Worm (Caenorhabditis elegans) whole organism, late embryonic: ENCODE data around the gene ags-3.
A peak's percentile ranks its signal among the peaks of the same experiment; 100 is the strongest.

ENCODE experiments used
- C08G9.2 ChIP-seq: sonication (generic microtip); optimal IDR thresholded peaks from 2 replicates; lab custom pipeline; 2016; ENCODE audit warnings: mild to moderate bottlenecking, missing genetic modification characterization, moderate library complexity, missing compliant biosample characterization
- F13H6.1 ChIP-seq: sonication (generic microtip); optimal IDR thresholded peaks from 2 replicates; lab custom pipeline; 2016; ENCODE audit warnings: missing genetic modification characterization, missing compliant biosample characterization
- K02D7.2 ChIP-seq: sonication (generic microtip); optimal IDR thresholded peaks from 2 replicates; lab custom pipeline; 2017; ENCODE audit warnings: mild to moderate bottlenecking, missing genetic modification characterization, missing compliant biosample characterization
- K09A11.1 ChIP-seq: sonication (generic microtip); optimal IDR thresholded peaks from 2 replicates; lab custom pipeline; 2017; ENCODE audit warnings: antibody characterized with exemption, mild to moderate bottlenecking, missing genetic modification characterization, missing compliant biosample characterization; ENCODE audit not compliant: insufficient read depth
- ceh-14 ChIP-seq: sonication (generic microtip); optimal IDR thresholded peaks from 2 replicates; lab custom pipeline; 2016; ENCODE audit warnings: missing genotype, missing genetic modification characterization, missing compliant biosample characterization
- ceh-18 ChIP-seq: sonication (generic microtip); optimal IDR thresholded peaks from 2 replicates; lab custom pipeline; 2016; ENCODE audit warnings: missing genetic modification characterization, missing compliant biosample characterization
- ceh-22 ChIP-seq: sonication (generic microtip); optimal IDR thresholded peaks from 2 replicates; lab custom pipeline; 2017; ENCODE audit warnings: missing biosample characterization, missing genetic modification characterization
- ceh-34 ChIP-seq: sonication (generic microtip); optimal IDR thresholded peaks from 2 replicates; lab custom pipeline; 2016; ENCODE audit warnings: mild to moderate bottlenecking, missing genetic modification characterization, missing compliant biosample characterization
- che-1 ChIP-seq: sonication (generic microtip); optimal IDR thresholded peaks from 2 replicates; lab custom pipeline; 2016; ENCODE audit warnings: mild to moderate bottlenecking, missing genetic modification characterization, missing compliant biosample characterization
- dve-1 ChIP-seq: sonication (generic microtip); optimal IDR thresholded peaks from 2 replicates; lab custom pipeline; 2017; ENCODE audit warnings: antibody characterized with exemption, mild to moderate bottlenecking, missing genetic modification characterization, missing compliant biosample characterization
- elt-2 ChIP-seq: sonication (generic microtip); optimal IDR thresholded peaks from 2 replicates; lab custom pipeline; 2016; ENCODE audit warnings: missing genetic modification reagents, missing genetic modification characterization, missing compliant biosample characterization
- ets-4 ChIP-seq: sonication (generic microtip); optimal IDR thresholded peaks from 2 replicates; lab custom pipeline; 2016; ENCODE audit warnings: missing genetic modification characterization, missing compliant biosample characterization
- eyg-1 ChIP-seq: sonication (generic microtip); optimal IDR thresholded peaks from 2 replicates; lab custom pipeline; 2016; ENCODE audit warnings: missing genotype, missing genetic modification characterization, missing compliant biosample characterization
- fax-1 ChIP-seq: sonication (generic microtip); optimal IDR thresholded peaks from 2 replicates; lab custom pipeline; 2016; ENCODE audit warnings: missing genotype, missing genetic modification characterization, missing compliant biosample characterization
- fkh-10 ChIP-seq: fragments of 150-350 bp; optimal IDR thresholded peaks from 2 replicates; lab custom pipeline; 2014; ENCODE audit warnings: missing biosample characterization, missing genetic modification reagents, missing genetic modification characterization
- gmeb-2 ChIP-seq: sonication (generic microtip); optimal IDR thresholded peaks from 2 replicates; lab custom pipeline; 2016; ENCODE audit warnings: missing genetic modification characterization, inconsistent platforms, missing compliant biosample characterization
- hlh-15 ChIP-seq: sonication (generic microtip); optimal IDR thresholded peaks from 2 replicates; lab custom pipeline; 2016; ENCODE audit warnings: missing genetic modification characterization, missing compliant biosample characterization
- hlh-30 ChIP-seq: sonication (generic microtip); optimal IDR thresholded peaks from 2 replicates; lab custom pipeline; 2017; ENCODE audit warnings: antibody characterized with exemption, missing genetic modification characterization, missing compliant biosample characterization; ENCODE audit not compliant: insufficient read depth
- lim-6 ChIP-seq: sonication (generic microtip); optimal IDR thresholded peaks from 2 replicates; lab custom pipeline; 2016; ENCODE audit warnings: missing genetic modification characterization, missing compliant biosample characterization
- madf-2 ChIP-seq: sonication (generic microtip); optimal IDR thresholded peaks from 2 replicates; lab custom pipeline; 2017; ENCODE audit warnings: missing genetic modification characterization, missing compliant biosample characterization
- nfya-1 ChIP-seq: sonication (generic microtip); optimal IDR thresholded peaks from 2 replicates; lab custom pipeline; 2017; ENCODE audit warnings: missing genetic modification characterization, mild to moderate bottlenecking, missing compliant biosample characterization, antibody characterized with exemption, moderate library complexity
- nhr-11 ChIP-seq: fragments of 150-350 bp; optimal IDR thresholded peaks from 2 replicates; lab custom pipeline; 2014; ENCODE audit warnings: missing biosample characterization, missing genetic modification characterization
- nhr-232 ChIP-seq: sonication (generic microtip); optimal IDR thresholded peaks from 2 replicates; lab custom pipeline; 2016; ENCODE audit warnings: missing genetic modification characterization, missing compliant biosample characterization
- odd-2 ChIP-seq: sonication (generic microtip); optimal IDR thresholded peaks from 2 replicates; lab custom pipeline; 2017; ENCODE audit warnings: antibody characterized with exemption, mild to moderate bottlenecking, missing genetic modification characterization, missing compliant biosample characterization
- pha-2 ChIP-seq: sonication (generic microtip); optimal IDR thresholded peaks from 2 replicates; lab custom pipeline; 2017; ENCODE audit warnings: mild to moderate bottlenecking, missing genetic modification characterization, missing compliant biosample characterization
- pqm-1 ChIP-seq: sonication (generic microtip); optimal IDR thresholded peaks from 2 replicates; lab custom pipeline; 2016; ENCODE audit warnings: missing genetic modification characterization, missing compliant biosample characterization
- pros-1 ChIP-seq: fragments of 150-350 bp; optimal IDR thresholded peaks from 2 replicates; lab custom pipeline; 2014; ENCODE audit warnings: missing biosample characterization, missing genetic modification reagents, missing genetic modification characterization
- ref-2 ChIP-seq: sonication (generic microtip); optimal IDR thresholded peaks from 2 replicates; lab custom pipeline; 2016; ENCODE audit warnings: missing genetic modification characterization, missing compliant biosample characterization
- sdc-2 ChIP-seq: sonication (generic microtip); optimal IDR thresholded peaks from 2 replicates; lab custom pipeline; 2016; ENCODE audit warnings: missing genotype, missing genetic modification characterization, missing compliant biosample characterization
- sox-2 ChIP-seq: fragments of 200-800 bp; sonication (Bioruptor generic); IDR thresholded peaks from 2 replicates; pipeline ENCODE4 v1.3.6; 2022; ENCODE audit warnings: missing genetic modification reagents, missing genetic modification characterization, missing compliant biosample characterization
- sox-4 ChIP-seq: sonication (generic microtip); optimal IDR thresholded peaks from 2 replicates; lab custom pipeline; 2017; ENCODE audit warnings: mild to moderate bottlenecking, missing genetic modification characterization, inconsistent platforms, missing compliant biosample characterization
- syd-9 ChIP-seq: sonication (generic microtip); optimal IDR thresholded peaks from 2 replicates; lab custom pipeline; 2016; ENCODE audit warnings: mild to moderate bottlenecking, missing genetic modification characterization, moderate library complexity, missing compliant biosample characterization
- tbx-7 ChIP-seq: sonication (generic microtip); optimal IDR thresholded peaks from 2 replicates; lab custom pipeline; 2016; ENCODE audit warnings: missing genotype, missing genetic modification characterization, missing compliant biosample characterization
- unc-42 ChIP-seq: sonication (generic microtip); optimal IDR thresholded peaks from 2 replicates; lab custom pipeline; 2016; ENCODE audit warnings: missing genotype, missing genetic modification characterization, missing compliant biosample characterization
- unc-86 ChIP-seq: sonication (generic microtip); optimal IDR thresholded peaks from 2 replicates; lab custom pipeline; 2016; ENCODE audit warnings: missing genetic modification characterization, missing compliant biosample characterization
- zip-5 ChIP-seq: sonication (generic microtip); optimal IDR thresholded peaks from 2 replicates; lab custom pipeline; 2016; ENCODE audit warnings: missing genetic modification characterization, missing compliant biosample characterization

Gene ags-3

ce11 chrX:5275209-5275608, 28.2 kb downstream of the ags-3 start, which contains the start of gene hst-6 (continued):
- peak; percentile 72 for TF ChIP-seq ref-2 (tag; lab: Kevin White, UChicago)
- no peak for TF ChIP-seq fkh-10 (GFP tag; lab: Kevin White, UChicago)
- no peak for TF ChIP-seq nhr-232
- no peak for TF ChIP-seq sox-4 (tag; lab: Kevin White, UChicago)
- TF ChIP-seq syd-9 (tag; lab: Kevin White, UChicago), result no peak
- no peak for TF ChIP-seq madf-2
- peak; percentile 52 for TF ChIP-seq eyg-1 (tag; lab: Kevin White, UChicago)
- TF ChIP-seq F13H6.1, result no peak
- TF ChIP-seq K09A11.1 (tag; lab: Kevin White, UChicago), result no peak
- peak; percentile 46 for TF ChIP-seq unc-42 (tag; lab: Kevin White, UChicago)
- no peak for TF ChIP-seq lim-6 (tag; lab: Kevin White, UChicago)
- TF ChIP-seq pha-2, result peak; percentile 20
- peak; percentile 72 for TF ChIP-seq nfya-1 (tag; lab: Kevin White, UChicago)
- peak; percentile 1 for TF ChIP-seq tbx-7 (tag; lab: Kevin White, UChicago)
- no peak for TF ChIP-seq zip-5 (tag; lab: Kevin White, UChicago)
- TF ChIP-seq, all 69 proteins: peak for 20

ce11 chrX:5269359-5269758, 34.0 kb downstream of the ags-3 start:
- no peak for TF ChIP-seq hlh-30 (tag; lab: Kevin White, UChicago)
- TF ChIP-seq odd-2 (tag; lab: Kevin White, UChicago), result no peak
- TF ChIP-seq elt-2 (tag; lab: Kevin White, UChicago), result peak; percentile 64

ce11 chrX:5268062-5268461, 35.3 kb downstream of the ags-3 start:
- TF ChIP-seq K02D7.2 (tag; lab: Kevin White, UChicago) (no peak), pros-1 (tag; lab: Kevin White, UChicago) (no peak), fax-1 (tag; lab: Kevin White, UChicago) (no peak), ceh-18 (tag; lab: Kevin White, UChicago) (no peak), dve-1 (no peak), sdc-2 (tag; lab: Kevin White, UChicago) (no peak), che-1 (tag; lab: Kevin White, UChicago) (no peak), unc-86 (tag; lab: Kevin White, UChicago) (no peak)

DNA sequence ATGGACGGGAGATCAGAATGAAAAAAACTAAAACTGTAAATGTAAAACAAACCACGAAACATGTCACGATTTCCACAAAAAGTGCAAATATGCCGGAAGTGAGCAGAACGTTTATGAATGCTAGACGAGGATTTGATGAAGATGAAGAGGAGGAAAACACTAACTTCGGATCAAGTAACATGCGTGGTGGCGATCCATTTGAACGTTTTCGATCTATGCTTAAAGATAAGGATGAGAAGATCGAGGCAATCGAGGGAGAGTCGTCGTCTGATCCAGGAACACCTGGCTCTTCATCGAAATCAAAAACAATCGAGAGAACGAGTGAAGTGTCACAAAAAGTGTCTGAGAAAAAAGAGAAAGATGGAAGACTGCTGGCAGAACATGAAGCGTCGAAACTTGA, 38.0 kb downstream of the ags-3 start:
- TF ChIP-seq ceh-34 (tag; lab: Kevin White, UChicago), result no peak
- no peak for TF ChIP-seq K02D7.2 (tag; lab: Kevin White, UChicago)
- no peak for TF ChIP-seq C08G9.2 (tag; lab: Kevin White, UChicago)
- TF ChIP-seq nhr-11 (tag; lab: Kevin White, UChicago), result no peak
- TF ChIP-seq pqm-1 (tag; lab: Kevin White, UChicago), result no peak
- TF ChIP-seq ceh-22 (tag; lab: Kevin White, UChicago), result no peak
- no peak for TF ChIP-seq gmeb-2 (tag; lab: Kevin White, UChicago)
- TF ChIP-seq hlh-15 (tag; lab: Kevin White, UChicago), result no peak
- TF ChIP-seq sox-2 (GFP tag; lab: Robert Waterston, UW), result no peak
- no peak for TF ChIP-seq lim-6 (tag; lab: Kevin White, UChicago)
- TF ChIP-seq, all 69 proteins: peak for 0

ce11 chrX:5264026-5264425, 39.4 kb downstream of the ags-3 start, which contains the start of gene Y34B4A.4:
TSS of gene Y34B4A.4 (plus strand) at chrX:5264326.
- TF ChIP-seq syd-9 (tag; lab: Kevin White, UChicago) (no peak), sox-4 (tag; lab: Kevin White, UChicago) (no peak), tbx-7 (tag; lab: Kevin White, UChicago) (no peak), ceh-14 (tag; lab: Kevin White, UChicago) (no peak), gmeb-2 (tag; lab: Kevin White, UChicago) (no peak), hlh-30 (tag; lab: Kevin White, UChicago) (no peak), ceh-22 (tag; lab: Kevin White, UChicago) (no peak), ets-4 (tag; lab: Kevin White, UChicago) (no peak), fkh-10 (GFP tag; lab: Kevin White, UChicago) (no peak)
